Fruit fly (Drosophila melanogaster) whole organism, embryonic: ENCODE data around the gene CG10019.

Experiments
- Bdp1 ChIP-seq: fragments of 200-800 bp; sonication (Bioruptor generic); optimal IDR thresholded peaks from 3 replicates; lab custom pipeline; 2016; ENCODE audit warnings: missing biosample characterization, missing genetic modification characterization
- CG11398 ChIP-seq: fragments of 200-800 bp; sonication (Bioruptor generic); optimal IDR thresholded peaks from 2 replicates; lab custom pipeline; 2016; ENCODE audit warnings: missing biosample characterization, missing genetic modification characterization
- CG14965 ChIP-seq: fragments of 200-800 bp; sonication (Bioruptor generic); optimal IDR thresholded peaks from 2 replicates; lab custom pipeline; 2016; ENCODE audit warnings: missing biosample characterization, missing genetic modification characterization, borderline replicate concordance
- CG16863 ChIP-seq: fragments of 200-800 bp; sonication (Bioruptor generic); optimal IDR thresholded peaks from 3 replicates; lab custom pipeline; 2016; ENCODE audit warnings: missing biosample characterization, missing genetic modification characterization
- CG17186 ChIP-seq: fragments of 200-800 bp; sonication (Bioruptor generic); optimal IDR thresholded peaks from 3 replicates; lab custom pipeline; 2017; ENCODE audit warnings: missing biosample characterization, missing genetic modification reagents, missing genetic modification characterization
- CG18619 ChIP-seq: fragments of 200-800 bp; sonication (Bioruptor generic); optimal IDR thresholded peaks from 3 replicates; lab custom pipeline; 2017; ENCODE audit warnings: missing biosample characterization, mild to moderate bottlenecking, missing genetic modification characterization
- CG2120 ChIP-seq: fragments of 200-800 bp; sonication (Bioruptor generic); optimal IDR thresholded peaks from 3 replicates; lab custom pipeline; 2016; ENCODE audit warnings: missing biosample characterization, missing genetic modification characterization
- CG2875 ChIP-seq: fragments of 200-800 bp; sonication (Bioruptor generic); optimal IDR thresholded peaks from 2 replicates; lab custom pipeline; 2017; ENCODE audit warnings: missing biosample characterization, mild to moderate bottlenecking, missing genetic modification characterization, missing genetic modification reagents
- CG2889 ChIP-seq: fragments of 200-800 bp; sonication (Bioruptor generic); IDR thresholded peaks from 3 replicates; pipeline ENCODE4 v1.3.6; 2022; ENCODE audit warnings: missing biosample characterization, missing genetic modification characterization
- CG3065 ChIP-seq: fragments of 200-800 bp; sonication (Bioruptor generic); optimal IDR thresholded peaks from 2 replicates; lab custom pipeline; 2016; ENCODE audit warnings: missing biosample characterization, missing genetic modification characterization
- CG33213 ChIP-seq: fragments of 200-800 bp; sonication (Bioruptor generic); optimal IDR thresholded peaks from 3 replicates; lab custom pipeline; 2016; ENCODE audit warnings: missing biosample characterization, missing genetic modification characterization
- CG3407 ChIP-seq: fragments of 200-800 bp; sonication (Bioruptor generic); optimal IDR thresholded peaks from 2 replicates; lab custom pipeline; 2018; ENCODE audit warnings: missing biosample characterization, mild to moderate bottlenecking, missing genetic modification characterization
- CG34224 ChIP-seq: fragments of 200-800 bp; sonication (Bioruptor generic); IDR thresholded peaks from 3 replicates; pipeline ENCODE4 v1.3.6; 2022; ENCODE audit warnings: missing biosample characterization, missing genetic modification characterization; ENCODE audit not compliant: partially characterized antibody
- CG34422 ChIP-seq: fragments of 200-800 bp; sonication (Bioruptor generic); IDR thresholded peaks from 3 replicates; pipeline ENCODE4 v1.3.6; 2022; ENCODE audit warnings: missing biosample characterization, missing genetic modification characterization
- CG4820 ChIP-seq: fragments of 200-800 bp; sonication (Bioruptor generic); optimal IDR thresholded peaks from 3 replicates; lab custom pipeline; 2016; ENCODE audit warnings: missing biosample characterization, missing genetic modification characterization
- CG6654 ChIP-seq: fragments of 200-800 bp; sonication (Bioruptor generic); optimal IDR thresholded peaks from 2 replicates; lab custom pipeline; 2017; ENCODE audit warnings: missing biosample characterization, mild to moderate bottlenecking, missing genetic modification characterization
- CG7839 ChIP-seq: fragments of 200-800 bp; sonication (Bioruptor generic); optimal IDR thresholded peaks from 3 replicates; lab custom pipeline; 2018; ENCODE audit warnings: missing biosample characterization, mild to moderate bottlenecking, missing genetic modification characterization, moderate library complexity
- CG9817 ChIP-seq: fragments of 200-800 bp; sonication (Bioruptor generic); optimal IDR thresholded peaks from 2 replicates; lab custom pipeline; 2018; ENCODE audit warnings: missing biosample characterization, mild to moderate bottlenecking, missing genetic modification characterization, moderate library complexity
- Drgx ChIP-seq: fragments of 200-800 bp; sonication (Bioruptor generic); IDR thresholded peaks from 2 replicates; pipeline ENCODE4 v1.3.6; 2022; ENCODE audit warnings: missing biosample characterization, missing genetic modification characterization
- Elba2 ChIP-seq: fragments of 200-800 bp; sonication (Bioruptor generic); optimal IDR thresholded peaks from 3 replicates; lab custom pipeline; 2016; ENCODE audit warnings: missing biosample characterization, missing genetic modification characterization
- Hand ChIP-seq: fragments of 200-800 bp; sonication (Bioruptor generic); optimal IDR thresholded peaks from 2 replicates; lab custom pipeline; 2017; ENCODE audit warnings: mild to moderate bottlenecking, missing biosample characterization, missing genetic modification reagents, missing genetic modification characterization
- Hr3 ChIP-seq: fragments of 200-800 bp; sonication (Bioruptor generic); optimal IDR thresholded peaks from 3 replicates; lab custom pipeline; 2016; ENCODE audit warnings: missing biosample characterization, missing genetic modification characterization
- Mad ChIP-seq: fragments of 200-800 bp; sonication (Bioruptor generic); optimal IDR thresholded peaks from 2 replicates; lab custom pipeline; 2016; ENCODE audit warnings: missing biosample characterization, missing genetic modification characterization
- Med ChIP-seq: fragments of 200-800 bp; sonication (Bioruptor generic); peaks from one replicate; lab custom pipeline; 2016; ENCODE audit warnings: missing biosample characterization, missing genetic modification characterization, mild to moderate bottlenecking, inconsistent platforms, moderate library complexity
- NFAT ChIP-seq: fragments of 200-800 bp; sonication (Bioruptor generic); IDR thresholded peaks from 2 replicates; pipeline ENCODE4 v1.3.6; 2022; ENCODE audit warnings: missing biosample characterization, missing genetic modification characterization
- Neu2 ChIP-seq: fragments of 200-800 bp; sonication (Bioruptor generic); optimal IDR thresholded peaks from 3 replicates; lab custom pipeline; 2016; ENCODE audit warnings: missing biosample characterization, missing genetic modification characterization, borderline replicate concordance
- Rfx ChIP-seq: fragments of 200-800 bp; sonication (Bioruptor generic); IDR thresholded peaks from 2 replicates; pipeline ENCODE4 v1.3.6; 2022; ENCODE audit warnings: missing biosample characterization, missing genetic modification characterization
- Six4 ChIP-seq: fragments of 200-800 bp; sonication (Bioruptor generic); optimal IDR thresholded peaks from 2 replicates; lab custom pipeline; 2016; ENCODE audit warnings: missing biosample characterization, missing genetic modification characterization
- Tbp ChIP-seq: fragments of >200 bp; optimal IDR thresholded peaks from 2 replicates; lab custom pipeline; 2018; ENCODE audit warnings: missing biosample characterization, missing genetic modification characterization
- bbx ChIP-seq: fragments of 200-800 bp; sonication (Bioruptor generic); IDR thresholded peaks from 2 replicates; pipeline ENCODE4 v1.3.6; 2022; ENCODE audit warnings: missing biosample characterization, missing genetic modification characterization; ENCODE audit not compliant: partially characterized antibody
- bsh ChIP-seq, 2 experiments: fragments of 200-800 bp; sonication (Bioruptor generic); optimal IDR thresholded peaks; 2 replicates each; lab custom pipeline; 2017 to 2018; ENCODE audit warnings: mild to moderate bottlenecking in 2 of 2, missing biosample characterization in 2 of 2, missing genetic modification characterization in 2 of 2, moderate library complexity in 1 of 2
- cad ChIP-seq: fragments of >200 bp; optimal IDR thresholded peaks from 2 replicates; lab custom pipeline; 2017; ENCODE audit warnings: missing biosample characterization, missing genetic modification characterization
- chm ChIP-seq: fragments of 200-800 bp; sonication (Bioruptor generic); IDR thresholded peaks from 2 replicates; pipeline ENCODE4 v1.3.6; 2022; ENCODE audit warnings: missing biosample characterization, missing genetic modification characterization
- ems ChIP-seq: fragments of 200-800 bp; sonication (Bioruptor generic); optimal IDR thresholded peaks from 3 replicates; lab custom pipeline; 2016; ENCODE audit warnings: missing biosample characterization, missing genetic modification characterization
- grn ChIP-seq: fragments of 200-800 bp; sonication (Bioruptor generic); optimal IDR thresholded peaks from 3 replicates; lab custom pipeline; 2017; ENCODE audit warnings: missing biosample characterization, missing genetic modification characterization
- lola ChIP-seq, 3 experiments: fragments of >200 bp in 2 of 3; fragments of 200-800 bp in 1 of 3; sonication (Bioruptor generic) in 1 of 3; optimal IDR thresholded peaks; 2 replicates each; lab custom pipeline; 2017 to 2019; ENCODE audit warnings: missing biosample characterization in 3 of 3, missing genetic modification characterization in 3 of 3, mild to moderate bottlenecking in 1 of 3, moderate library complexity in 1 of 3
- luna ChIP-seq: fragments of 200-800 bp; sonication (Bioruptor generic); optimal IDR thresholded peaks from 2 replicates; lab custom pipeline; 2016; ENCODE audit warnings: missing biosample characterization, missing genetic modification characterization
- onecut ChIP-seq: fragments of 200-800 bp; sonication (Bioruptor generic); IDR thresholded peaks from 2 replicates; pipeline ENCODE4 v1.3.6; 2022; ENCODE audit warnings: missing biosample characterization, missing genetic modification characterization
- org-1 ChIP-seq: fragments of 200-800 bp; sonication (Bioruptor generic); optimal IDR thresholded peaks from 2 replicates; lab custom pipeline; 2017; ENCODE audit warnings: missing biosample characterization, missing genetic modification characterization
- pb ChIP-seq: fragments of 200-800 bp; sonication (Bioruptor generic); optimal IDR thresholded peaks from 3 replicates; lab custom pipeline; 2016; ENCODE audit warnings: missing biosample characterization, missing genetic modification characterization
- ranshi ChIP-seq: fragments of 200-800 bp; sonication (Bioruptor generic); IDR thresholded peaks from 2 replicates; pipeline ENCODE4 v1.3.6; 2022; ENCODE audit warnings: missing biosample characterization, missing genetic modification characterization
- salm ChIP-seq: fragments of 200-800 bp; sonication (Bioruptor generic); optimal IDR thresholded peaks from 2 replicates; lab custom pipeline; 2018; ENCODE audit warnings: missing biosample characterization, mild to moderate bottlenecking, missing genetic modification characterization
- sc ChIP-seq, 3 experiments: fragments of >200 bp in 2 of 3; fragments of 200-800 bp in 1 of 3; sonication (Bioruptor generic) in 1 of 3; optimal IDR thresholded peaks; 2 replicates in 2 of 3; 3 replicates in 1 of 3; lab custom pipeline; 2017; ENCODE audit warnings: mild to moderate bottlenecking in 1 of 3, missing biosample characterization in 1 of 3, missing genetic modification characterization in 1 of 3, missing genetic modification reagents in 1 of 3
- ssp ChIP-seq: fragments of 200-800 bp; sonication (Bioruptor generic); IDR thresholded peaks from 2 replicates; pipeline ENCODE4 v1.3.6; 2022; ENCODE audit warnings: missing biosample characterization, missing genetic modification characterization
- toy ChIP-seq: fragments of 200-800 bp; sonication (Bioruptor generic); IDR thresholded peaks from 2 replicates; pipeline ENCODE4 v1.3.6; 2022; ENCODE audit warnings: missing biosample characterization, missing genetic modification characterization
- unc-4 ChIP-seq: fragments of 200-800 bp; sonication (Bioruptor generic); IDR thresholded peaks from 2 replicates; pipeline ENCODE4 v1.3.6; 2022; ENCODE audit warnings: missing biosample characterization, missing genetic modification characterization; ENCODE audit not compliant: partially characterized antibody
- vnd ChIP-seq: fragments of 200-800 bp; sonication (Bioruptor generic); IDR thresholded peaks from 3 replicates; pipeline ENCODE4 v1.3.6; 2022; ENCODE audit warnings: missing biosample characterization, missing genetic modification characterization; ENCODE audit not compliant: partially characterized antibody
- zen2 ChIP-seq: fragments of 200-800 bp; sonication (Bioruptor generic); IDR thresholded peaks from 3 replicates; pipeline ENCODE4 v1.3.6; 2022; ENCODE audit warnings: missing biosample characterization, missing genetic modification characterization; ENCODE audit not compliant: partially characterized antibody
- zf30C ChIP-seq: fragments of 200-800 bp; sonication (Bioruptor generic); optimal IDR thresholded peaks from 3 replicates; lab custom pipeline; 2018; ENCODE audit warnings: missing biosample characterization, mild to moderate bottlenecking, missing genetic modification characterization

Gene CG10019

DNA sequence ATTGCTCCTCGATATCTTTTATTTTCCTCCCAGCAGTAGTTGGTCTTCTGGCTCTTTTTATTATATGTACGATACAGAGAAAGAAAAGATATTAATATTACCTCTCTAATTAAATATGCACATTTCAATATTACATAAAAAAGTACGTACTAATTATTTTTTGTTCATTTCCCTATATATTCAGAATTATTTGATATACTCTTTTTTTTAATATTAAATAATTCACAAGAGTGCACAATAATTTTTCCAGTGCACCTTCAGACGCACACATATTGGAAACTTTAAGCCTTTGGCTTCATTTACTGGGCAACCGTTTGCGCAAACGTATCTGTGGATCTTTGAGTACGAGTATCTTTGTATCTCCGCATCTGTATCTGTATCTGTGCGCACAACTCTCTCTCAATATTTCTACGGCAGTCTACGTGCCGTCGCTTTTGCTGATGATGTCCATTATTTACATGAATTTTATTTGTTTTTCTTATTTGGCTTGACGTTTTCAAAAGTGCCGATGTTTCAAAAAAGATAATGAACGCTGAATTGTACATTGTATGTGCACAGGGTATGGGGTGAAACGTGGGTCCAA is 46.4 kb downstream of the CG10019 start (continued):
- TF ChIP-seq Hand (GFP tag; lab: Kevin White, UChicago) (peak; percentile 52), CG7839 (tag; lab: Kevin White, UChicago) (peak; percentile 87), CG2875 (GFP tag; lab: Kevin White, UChicago) (peak; percentile 62), CG9817 (tag; lab: Kevin White, UChicago) (peak; percentile 62), CG4820 (peak; percentile 75), ssp (GFP tag; lab: Robert Waterston, UW) (peak; percentile 80), Elba2 (GFP tag; lab: Kevin White, UChicago) (peak; percentile 35), zen2 (GFP tag; lab: Robert Waterston, UW) (no peak), NFAT (GFP tag; lab: Robert Waterston, UW) (no peak), sc (optimal IDR thresholded peaks at IDR 0.05; lab: Kevin White, UChicago) (no peak), sc (GFP tag; optimal IDR thresholded peaks at IDR 0.05; lab: Kevin White, UChicago) (peak; percentile 79), vnd (GFP tag; lab: Robert Waterston, UW) (no peak), Drgx (GFP tag; lab: Robert Waterston, UW) (peak; percentile 83), Med (GFP tag; lab: Kevin White, UChicago) (peak; percentile 70), CG3065 (peak; percentile 55), bbx (GFP tag; lab: Robert Waterston, UW) (no peak), org-1 (GFP tag; lab: Kevin White, UChicago) (peak; percentile 69), CG2889 (GFP tag; lab: Robert Waterston, UW) (no peak), zf30C (peak; percentile 96), Six4 (peak; percentile 67), CG33213 (GFP tag; lab: Kevin White, UChicago) (no peak), salm (tag; lab: Kevin White, UChicago) (peak; percentile 83), CG18619 (GFP tag; lab: Kevin White, UChicago) (peak; percentile 73), ranshi (peak; percentile 87), CG34422 (peak; percentile 86), Neu2 (GFP tag; lab: Kevin White, UChicago) (no peak), CG3407 (peak; percentile 74), pb (no peak), Rfx (GFP tag; lab: Robert Waterston, UW) (peak; percentile 67), grn (peak; percentile 84), CG6654 (GFP tag; lab: Kevin White, UChicago) (peak; percentile 23), CG2120 (GFP tag; lab: Kevin White, UChicago) (peak; percentile 30), bsh (GFP tag; optimal IDR thresholded peaks at IDR 0.05; lab: Kevin White, UChicago) (peak; percentile 74 to 86), Mad (GFP tag; lab: Kevin White, UChicago) (no peak), lola (GFP tag; optimal IDR thresholded peaks at IDR 0.05; lab: Kevin White, UChicago) (peak in 1 of 3 experiments; percentile 92), toy (GFP tag; lab: Robert Waterston, UW) (0 out of 2 replicates have a peak, but pooled peaks have one; percentile 14), Hr3 (GFP tag; lab: Kevin White, UChicago) (peak; percentile 84), luna (GFP tag; lab: Kevin White, UChicago) (no peak), unc-4 (GFP tag; lab: Robert Waterston, UW) (no peak), chm (GFP tag; lab: Robert Waterston, UW) (peak; percentile 67; the same call in 1 of the 2 replicates), CG17186 (GFP tag; lab: Kevin White, UChicago) (peak; percentile 1), CG11398 (no peak), CG34224 (GFP tag; lab: Robert Waterston, UW) (no peak), CG16863 (GFP tag; lab: Kevin White, UChicago) (no peak), Bdp1 (GFP tag; lab: Kevin White, UChicago) (peak; percentile 28), cad (GFP tag; lab: Kevin White, UChicago) (no peak), Tbp (GFP tag; lab: Kevin White, UChicago) (no peak), ems (no peak), onecut (peak; percentile 62), CG14965 (GFP tag; lab: Kevin White, UChicago) (no peak)
